Fruit fly (Drosophila melanogaster): Measurements from ENCODE around the gene r.

The r gene

dm6 chrX:16690499-16690898 lies 35.3 kb downstream of the r start (continued):
- TF ChIP-seq btn (GFP tag; optimal IDR thresholded peaks at IDR 0.05) (no peak), D19A (tag; optimal IDR thresholded peaks at IDR 0.05) (no peak), CG9876 (GFP tag; optimal IDR thresholded peaks at IDR 0.05) (no peak), danr (GFP tag; IDR thresholded peaks at IDR 0.05) (no peak), CG12299 (tag; optimal IDR thresholded peaks at IDR 0.05) (no peak), Aef1 (GFP tag; IDR thresholded peaks at IDR 0.05) (no peak; the same call in 2 of the 3 replicates), klu (GFP tag; IDR thresholded peaks at IDR 0.05) (no peak), CG1233 (GFP tag; optimal IDR thresholded peaks at IDR 0.05) (no peak), usp (GFP tag; optimal IDR thresholded peaks at IDR 0.05) (no peak), CG31441 (GFP tag; IDR thresholded peaks at IDR 0.05) (peak; percentile 13; the same call in 1 of the 2 replicates), Drgx (GFP tag; IDR thresholded peaks at IDR 0.05) (peak; percentile 55; the same call in 1 of the 2 replicates), CG4854 (GFP tag; optimal IDR thresholded peaks at IDR 0.05) (no peak), emc (GFP tag; optimal IDR thresholded peaks at IDR 0.05) (no peak), H2.0 (GFP tag; IDR thresholded peaks at IDR 0.05) (peak; percentile 55), her (GFP tag; optimal IDR thresholded peaks at IDR 0.05) (no peak), Atf3 (GFP tag; optimal IDR thresholded peaks at IDR 0.05) (no peak), NFAT (GFP tag; IDR thresholded peaks at IDR 0.05) (no peak), BtbVII (GFP tag; optimal IDR thresholded peaks at IDR 0.05) (no peak), CG11695 (GFP tag; IDR thresholded peaks at IDR 0.05) (no peak), Dek (tag; optimal IDR thresholded peaks at IDR 0.05) (no peak), shn (GFP tag; optimal IDR thresholded peaks at IDR 0.05) (no peak), CG12155 (GFP tag; optimal IDR thresholded peaks at IDR 0.05) (no peak), Hr3 (GFP tag; optimal IDR thresholded peaks at IDR 0.05) (no peak), CG10543 (GFP tag; optimal IDR thresholded peaks at IDR 0.05) (peak; percentile 21), CG18262 (tag; optimal IDR thresholded peaks at IDR 0.05) (no peak), org-1 (GFP tag; optimal IDR thresholded peaks at IDR 0.05) (no peak), CG2712 (tag; optimal IDR thresholded peaks at IDR 0.05) (peak; percentile 12), CG5245 (GFP tag; optimal IDR thresholded peaks at IDR 0.05) (no peak), Bdp1 (GFP tag; optimal IDR thresholded peaks at IDR 0.05) (no peak), HLHmδ (GFP tag; optimal IDR thresholded peaks at IDR 0.05) (no peak), Spps (tag; optimal IDR thresholded peaks at IDR 0.05) (no peak), Opbp (GFP tag; IDR thresholded peaks at IDR 0.05; ENCODE audit: partially characterized antibody) (no peak), CG17612 (GFP tag; IDR thresholded peaks at IDR 0.05) (no peak), B-H1 (GFP tag; IDR thresholded peaks at IDR 0.05) (no peak), Camta (GFP tag; optimal IDR thresholded peaks at IDR 0.05) (no peak), gsb-n (tag; optimal IDR thresholded peaks at IDR 0.05) (peak; percentile 16), CG15269 (tag; optimal IDR thresholded peaks at IDR 0.05) (peak; percentile 14), CG9609 (GFP tag; optimal IDR thresholded peaks at IDR 0.05) (no peak), Chrac-16 (GFP tag; optimal IDR thresholded peaks at IDR 0.05) (no peak), grau (tag; optimal IDR thresholded peaks at IDR 0.05) (peak; percentile 85), esg (GFP tag; conservative IDR thresholded peaks at IDR 0.05) (0 out of 2 replicates have a peak, but pooled peaks have one; percentile 9), CG7556 (GFP tag; optimal IDR thresholded peaks at IDR 0.05) (no peak), dmrt99B (tag; optimal IDR thresholded peaks at IDR 0.05) (peak; percentile 27), gt (GFP tag; IDR thresholded peaks at IDR 0.05) (no peak), CG6683 (GFP tag; optimal IDR thresholded peaks at IDR 0.05) (no peak), CG11723 (GFP tag; optimal IDR thresholded peaks at IDR 0.05) (no peak), otp (GFP tag; IDR thresholded peaks at IDR 0.05) (0 out of 3 replicates have a peak, but pooled peaks have one; percentile 40), trem (tag; optimal IDR thresholded peaks at IDR 0.05) (no peak), tap (tag; optimal IDR thresholded peaks at IDR 0.05) (no peak), B-H2 (GFP tag; optimal IDR thresholded peaks at IDR 0.05) (no peak), p53 (GFP tag; optimal IDR thresholded peaks at IDR 0.05) (no peak), nom (GFP tag; optimal IDR thresholded peaks at IDR 0.05) (no peak), PHDP (tag; optimal IDR thresholded peaks at IDR 0.05) (no peak)
